Fruit fly (Drosophila melanogaster) S2 (cell line): ENCODE results near the gene tbc.

ENCODE experiments used
- CG8478 ChIP-seq: fragments of >200 bp; optimal IDR thresholded peaks from 2 replicates; lab custom pipeline; 2018
- CTCF ChIP-seq, 2 experiments: fragments of >200 bp; optimal IDR thresholded peaks; 2 replicates each; lab custom pipeline; 2018

dm6 chrX:20470701-20471100, 21.6 kb downstream of the tbc start:
- TF ChIP-seq CG8478 (lab: Kevin White, UChicago) (no peak), CTCF (optimal IDR thresholded peaks at IDR 0.05; lab: Kevin White, UChicago) (no peak)
